Worm (Caenorhabditis elegans): ENCODE data around the gene C14C10.1.

Gene C14C10.1

ce11 chrV:12575846-12576245 is 12.3 kb upstream of the C14C10.1 start:
- TF ChIP-seq pha-4 (GFP tag; IDR thresholded peaks at IDR 0.05) (peak; percentile 58; the same call in 1 of the 2 replicates), pha-4 (tag; optimal IDR thresholded peaks at IDR 0.05) (no peak), unc-62 (GFP tag; optimal IDR thresholded peaks at IDR 0.05 in 1 of 2) (no peak), unc-62 (tag; optimal IDR thresholded peaks at IDR 0.05) (no peak), jun-1 (tag; optimal IDR thresholded peaks at IDR 0.05) (no peak), daf-19 (GFP tag; conservative IDR thresholded peaks at IDR 0.05) (no peak), hlh-11 (tag; optimal IDR thresholded peaks at IDR 0.05) (no peak), duxl-1 (tag; optimal IDR thresholded peaks at IDR 0.05; ENCODE audit: poor library complexity) (no peak), ceh-20 (GFP tag; IDR thresholded peaks at IDR 0.05) (no peak), ctbp-1 (GFP tag; IDR thresholded peaks at IDR 0.05) (no peak), ceh-62 (tag; optimal IDR thresholded peaks at IDR 0.05) (no peak), ceh-82 (tag; optimal IDR thresholded peaks at IDR 0.05) (no peak), set-16 (GFP tag; IDR thresholded peaks at IDR 0.05) (peak; percentile 97), lin-13 (GFP tag; optimal IDR thresholded peaks at IDR 0.05) (no peak), zip-11 (GFP tag; IDR thresholded peaks at IDR 0.05) (no peak), zfp-3 (GFP tag; conservative IDR thresholded peaks at IDR 0.05) (no peak), ZK337.2 (GFP tag; IDR thresholded peaks at IDR 0.05) (no peak), mxl-3 (GFP tag; optimal IDR thresholded peaks at IDR 0.05) (no peak), Y75B8A.6 (GFP tag; IDR thresholded peaks at IDR 0.05) (no peak)

ce11 chrV:12576495-12576947 is 11.6 kb upstream of the C14C10.1 start, which contains the start of gene grl-23:
Gene grl-23, minus strand, starts transcription at chrV:12576897.
- no peak for TF ChIP-seq dpl-1 (GFP tag; optimal IDR thresholded peaks at IDR 0.05)
- no peak for TF ChIP-seq mxl-2 (GFP tag; conservative IDR thresholded peaks at IDR 0.05)
- TF ChIP-seq daf-8 (GFP tag; IDR thresholded peaks at IDR 0.05), result no peak
- peak; percentile 91 for TF ChIP-seq set-16 (GFP tag; IDR thresholded peaks at IDR 0.05)
- TF ChIP-seq fkh-10 (GFP tag; optimal IDR thresholded peaks at IDR 0.05), result no peak

- TF ChIP-seq lim-7 (GFP tag; IDR thresholded peaks at IDR 0.05), result no peak
- no peak for TF ChIP-seq F26F4.8 (GFP tag; conservative IDR thresholded peaks at IDR 0.05)
- no peak for TF ChIP-seq F37D6.2 (tag; optimal IDR thresholded peaks at IDR 0.05)
- TF ChIP-seq mdl-1 (tag; optimal IDR thresholded peaks at IDR 0.05), result no peak
- no peak for TF ChIP-seq ceh-32 (tag; optimal IDR thresholded peaks at IDR 0.05; ENCODE audit: poor library complexity)
- TF ChIP-seq arid-1 (GFP tag; conservative IDR thresholded peaks at IDR 0.05), result no peak
- no peak for TF ChIP-seq nhr-76 (tag; optimal IDR thresholded peaks at IDR 0.05)
Observed at ce11 chrV:12579299-12579698, 8.8 kb upstream of the C14C10.1 start, which contains the start of gene E02A10.3. Gene E02A10.3, plus strand, starts transcription at chrV:12579599.

ce11 chrV:12583421-12583820 is 4.7 kb upstream of the C14C10.1 start:
- peak in 1 of 2 experiments; percentile 76 for TF ChIP-seq unc-62 (GFP tag; optimal IDR thresholded peaks at IDR 0.05 in 1 of 2)
- no peak for TF ChIP-seq unc-62 (tag; optimal IDR thresholded peaks at IDR 0.05)
- TF ChIP-seq madf-5 (GFP tag; IDR thresholded peaks at IDR 0.05), result no peak

ce11 chrV:12584771-12585170 is 3.4 kb upstream of the C14C10.1 start:
- TF ChIP-seq Y105C5A.15 (GFP tag; IDR thresholded peaks at IDR 0.05) (no peak), unc-62 (GFP tag; optimal IDR thresholded peaks at IDR 0.05 in 1 of 2) (peak in 1 of 2 experiments; percentile 94), unc-62 (tag; optimal IDR thresholded peaks at IDR 0.05) (no peak)

ce11 chrV:12586793-12587192 is 1.3 kb upstream of the C14C10.1 start:
- no peak for TF ChIP-seq tag-97 (GFP tag; IDR thresholded peaks at IDR 0.05)
- TF ChIP-seq lin-29 (GFP tag; IDR thresholded peaks at IDR 0.05), result no peak
- TF ChIP-seq set-16 (GFP tag; IDR thresholded peaks at IDR 0.05), result no peak
- TF ChIP-seq lim-7 (GFP tag; IDR thresholded peaks at IDR 0.05), result no peak
- TF ChIP-seq lin-38 (GFP tag; IDR thresholded peaks at IDR 0.05), result no peak
- no peak for TF ChIP-seq T20F7.1 (GFP tag; optimal IDR thresholded peaks at IDR 0.05)
- no peak for TF ChIP-seq spr-3 (GFP tag; optimal IDR thresholded peaks at IDR 0.05)
- TF ChIP-seq hif-1 (tag; optimal IDR thresholded peaks at IDR 0.05), result no peak
- TF ChIP-seq fkh-10 (GFP tag; optimal IDR thresholded peaks at IDR 0.05), result no peak
- TF ChIP-seq mxl-2 (GFP tag; conservative IDR thresholded peaks at IDR 0.05), result no peak
- TF ChIP-seq unc-130 (GFP tag; optimal IDR thresholded peaks at IDR 0.05), result no peak

Data from whole organism, L4 larva.